Fruit fly (Drosophila melanogaster) whole organism, embryonic: ENCODE measurements around the gene Nin.

Experiments used
- CG11093 ChIP-seq: fragments of 200-800 bp; sonication (Bioruptor generic); IDR thresholded peaks from 3 replicates; pipeline ENCODE4 v1.3.6; 2022; ENCODE audit warnings: missing biosample characterization, missing genetic modification characterization
- CG9932 ChIP-seq: fragments of 200-800 bp; sonication (Bioruptor generic); IDR thresholded peaks from 2 replicates; pipeline ENCODE4 v1.3.6; 2022; ENCODE audit warnings: missing biosample characterization, missing genetic modification characterization
- caup ChIP-seq: fragments of 200-800 bp; sonication (Bioruptor generic); optimal IDR thresholded peaks from 3 replicates; lab custom pipeline; 2017; ENCODE audit warnings: missing biosample characterization, mild to moderate bottlenecking, missing genetic modification characterization, moderate library complexity; ENCODE audit not compliant: severe bottlenecking

- TF ChIP-seq caup (GFP tag; lab: Kevin White, UChicago) = no peak
- TF ChIP-seq CG11093 (GFP tag; lab: Robert Waterston, UW) = no peak
- no peak for TF ChIP-seq CG9932
These were observed 48.9 kb upstream of the Nin start for dm6 chr2L:5327266-5327621.
